Fruit fly (Drosophila melanogaster) whole organism, embryonic: Measurements from ENCODE around the gene Fign.

ENCODE experiments used
- CG10267 ChIP-seq: fragments of 200-800 bp; sonication (Bioruptor generic); optimal IDR thresholded peaks from 2 replicates; lab custom pipeline; 2018; ENCODE audit warnings: missing biosample characterization, mild to moderate bottlenecking, missing genetic modification characterization, moderate library complexity
- CG11398 ChIP-seq: fragments of 200-800 bp; sonication (Bioruptor generic); optimal IDR thresholded peaks from 2 replicates; lab custom pipeline; 2016; ENCODE audit warnings: missing biosample characterization, missing genetic modification characterization
- CG11560 ChIP-seq: fragments of 200-800 bp; sonication (Bioruptor generic); IDR thresholded peaks from 3 replicates; pipeline ENCODE4 v1.3.6; 2022; ENCODE audit warnings: missing biosample characterization, missing genetic modification characterization
- CG11695 ChIP-seq: fragments of 200-800 bp; sonication (Bioruptor generic); IDR thresholded peaks from 3 replicates; pipeline ENCODE4 v1.3.6; 2022; ENCODE audit warnings: missing biosample characterization, missing genetic modification characterization
- CG12942 ChIP-seq: fragments of 200-800 bp; sonication (Bioruptor generic); optimal IDR thresholded peaks from 3 replicates; lab custom pipeline; 2016; ENCODE audit warnings: missing biosample characterization, missing genetic modification characterization
- CG13296 ChIP-seq: fragments of 200-800 bp; sonication (Bioruptor generic); optimal IDR thresholded peaks from 3 replicates; lab custom pipeline; 2018; ENCODE audit warnings: missing biosample characterization, mild to moderate bottlenecking, missing genetic modification characterization
- CG14014 ChIP-seq: fragments of 200-800 bp; sonication (Bioruptor generic); IDR thresholded peaks from 2 replicates; pipeline ENCODE4 v1.3.6; 2022; ENCODE audit warnings: missing biosample characterization, missing genetic modification characterization
- CG16813 ChIP-seq: fragments of 200-800 bp; sonication (Bioruptor generic); IDR thresholded peaks from 3 replicates; pipeline ENCODE4 v1.3.6; 2022; ENCODE audit warnings: missing biosample characterization, missing genetic modification characterization; ENCODE audit not compliant: partially characterized antibody
- CG17361 ChIP-seq: fragments of 200-800 bp; sonication (Bioruptor generic); IDR thresholded peaks from 3 replicates; pipeline ENCODE4 v1.3.6; 2022; ENCODE audit warnings: missing biosample characterization, missing genetic modification characterization
- CG17802 ChIP-seq: fragments of 200-800 bp; sonication (Bioruptor generic); optimal IDR thresholded peaks from 2 replicates; lab custom pipeline; 2018; ENCODE audit warnings: missing biosample characterization, mild to moderate bottlenecking, missing genetic modification characterization, moderate library complexity
- CG2889 ChIP-seq: fragments of 200-800 bp; sonication (Bioruptor generic); IDR thresholded peaks from 3 replicates; pipeline ENCODE4 v1.3.6; 2022; ENCODE audit warnings: missing biosample characterization, missing genetic modification characterization
- CG3281 ChIP-seq: fragments of 200-800 bp; sonication (Bioruptor generic); optimal IDR thresholded peaks from 3 replicates; lab custom pipeline; 2017; ENCODE audit warnings: missing biosample characterization, mild to moderate bottlenecking, missing genetic modification characterization
- CG3847 ChIP-seq: fragments of 200-800 bp; sonication (Bioruptor generic); IDR thresholded peaks from 2 replicates; pipeline ENCODE4 v1.3.6; 2022; ENCODE audit warnings: missing biosample characterization, missing genetic modification characterization
- CG3995 ChIP-seq: fragments of 200-800 bp; sonication (Bioruptor generic); optimal IDR thresholded peaks from 3 replicates; lab custom pipeline; 2016; ENCODE audit warnings: missing biosample characterization, missing genetic modification characterization
- CG7745 ChIP-seq: fragments of 200-800 bp; sonication (Bioruptor generic); optimal IDR thresholded peaks from 2 replicates; lab custom pipeline; 2018; ENCODE audit warnings: missing biosample characterization, mild to moderate bottlenecking, missing genetic modification characterization, moderate library complexity
- CG7786 ChIP-seq: fragments of 200-800 bp; sonication (Bioruptor generic); optimal IDR thresholded peaks from 2 replicates; lab custom pipeline; 2016; ENCODE audit warnings: missing biosample characterization, missing genetic modification characterization
- CG8281 ChIP-seq: fragments of 200-800 bp; sonication (Bioruptor generic); optimal IDR thresholded peaks from 2 replicates; lab custom pipeline; 2018; ENCODE audit warnings: missing biosample characterization, mild to moderate bottlenecking, missing genetic modification characterization, moderate library complexity
- CG8388 ChIP-seq: fragments of 200-800 bp; sonication (Bioruptor generic); optimal IDR thresholded peaks from 2 replicates; lab custom pipeline; 2019; ENCODE audit warnings: missing biosample characterization, mild to moderate bottlenecking, missing genetic modification characterization, moderate library complexity
- CG9437 ChIP-seq: fragments of 200-800 bp; sonication (Bioruptor generic); optimal IDR thresholded peaks from 2 replicates; lab custom pipeline; 2018; ENCODE audit warnings: missing biosample characterization, mild to moderate bottlenecking, missing genetic modification characterization
- Drgx ChIP-seq: fragments of 200-800 bp; sonication (Bioruptor generic); IDR thresholded peaks from 2 replicates; pipeline ENCODE4 v1.3.6; 2022; ENCODE audit warnings: missing biosample characterization, missing genetic modification characterization
- Eip74EF ChIP-seq, 2 experiments: fragments of 200-800 bp in 1 of 2; fragments of >200 bp in 1 of 2; sonication (Bioruptor generic) in 1 of 2; optimal IDR thresholded peaks; 2 replicates each; lab custom pipeline; 2017 to 2019; ENCODE audit warnings: missing biosample characterization in 2 of 2, missing genetic modification characterization in 2 of 2, mild to moderate bottlenecking in 1 of 2, moderate library complexity in 1 of 2
- Fer3 ChIP-seq: fragments of 200-800 bp; sonication (Bioruptor generic); optimal IDR thresholded peaks from 2 replicates; lab custom pipeline; 2018; ENCODE audit warnings: missing biosample characterization, mild to moderate bottlenecking, missing genetic modification characterization, moderate library complexity
- HLH4C ChIP-seq: fragments of 200-800 bp; sonication (Bioruptor generic); IDR thresholded peaks from 3 replicates; pipeline ENCODE4 v1.3.6; 2022; ENCODE audit warnings: missing biosample characterization, missing genetic modification characterization; ENCODE audit not compliant: partially characterized antibody
- HmgZ ChIP-seq: fragments of 200-800 bp; sonication (Bioruptor generic); optimal IDR thresholded peaks from 2 replicates; lab custom pipeline; 2018; ENCODE audit warnings: missing biosample characterization, mild to moderate bottlenecking, missing genetic modification characterization
- Hr3 ChIP-seq: fragments of 200-800 bp; sonication (Bioruptor generic); optimal IDR thresholded peaks from 3 replicates; lab custom pipeline; 2016; ENCODE audit warnings: missing biosample characterization, missing genetic modification characterization
- Jarid2 ChIP-seq: fragments of 200-800 bp; sonication (Bioruptor generic); optimal IDR thresholded peaks from 3 replicates; lab custom pipeline; 2017; ENCODE audit warnings: mild to moderate bottlenecking, missing biosample characterization, missing genetic modification reagents, missing genetic modification characterization
- Lim3 ChIP-seq: fragments of 200-800 bp; sonication (Bioruptor generic); IDR thresholded peaks from 2 replicates; pipeline ENCODE4 v1.3.6; 2022; ENCODE audit warnings: missing biosample characterization, missing genetic modification characterization
- Meics ChIP-seq: fragments of 200-800 bp; sonication (Bioruptor generic); optimal IDR thresholded peaks from 2 replicates; lab custom pipeline; 2017; ENCODE audit warnings: missing biosample characterization, mild to moderate bottlenecking, missing genetic modification characterization
- Mes4 ChIP-seq: fragments of 200-800 bp; sonication (Bioruptor generic); optimal IDR thresholded peaks from 2 replicates; lab custom pipeline; 2016; ENCODE audit warnings: missing biosample characterization, missing genetic modification characterization
- Nf-YB ChIP-seq: fragments of 200-800 bp; sonication (Bioruptor generic); optimal IDR thresholded peaks from 3 replicates; lab custom pipeline; 2019; ENCODE audit warnings: missing biosample characterization, mild to moderate bottlenecking, missing genetic modification characterization, moderate library complexity
- NfI ChIP-seq: fragments of 200-800 bp; sonication (Bioruptor generic); optimal IDR thresholded peaks from 3 replicates; lab custom pipeline; 2018; ENCODE audit warnings: missing biosample characterization, mild to moderate bottlenecking, missing genetic modification characterization, moderate library complexity
- Pdp1 ChIP-seq, 2 experiments: fragments of 200-800 bp; sonication (Bioruptor generic); optimal IDR thresholded peaks; 3 replicates each; lab custom pipeline; 2016; ENCODE audit warnings: missing biosample characterization in 2 of 2, missing genetic modification characterization in 2 of 2, mild to moderate bottlenecking in 1 of 2, moderate library complexity in 1 of 2
- Poxn ChIP-seq: fragments of 200-800 bp; sonication (Bioruptor generic); IDR thresholded peaks from 2 replicates; pipeline ENCODE4 v1.3.6; 2022; ENCODE audit warnings: missing biosample characterization, missing genetic modification characterization
- Rfx ChIP-seq: fragments of 200-800 bp; sonication (Bioruptor generic); IDR thresholded peaks from 2 replicates; pipeline ENCODE4 v1.3.6; 2022; ENCODE audit warnings: missing biosample characterization, missing genetic modification characterization
- Rx ChIP-seq: fragments of 200-800 bp; sonication (Bioruptor generic); IDR thresholded peaks from 2 replicates; pipeline ENCODE4 v1.3.6; 2022; ENCODE audit warnings: missing biosample characterization, missing genetic modification characterization
- Usf ChIP-seq: fragments of 200-800 bp; sonication (Bioruptor generic); optimal IDR thresholded peaks from 2 replicates; lab custom pipeline; 2017; ENCODE audit warnings: missing genotype, missing biosample characterization, missing genetic modification characterization
- croc ChIP-seq: fragments of 200-800 bp; sonication (Bioruptor generic); conservative IDR thresholded peaks from 3 replicates; pipeline ENCODE4 v1.3.6; 2022; ENCODE audit warnings: missing biosample characterization, missing genetic modification characterization
- dati ChIP-seq: fragments of 200-800 bp; sonication (Bioruptor generic); IDR thresholded peaks from 2 replicates; pipeline ENCODE4 v1.3.6; 2022; ENCODE audit warnings: missing biosample characterization, missing genetic modification characterization
- gem ChIP-seq: fragments of 200-800 bp; sonication (Bioruptor generic); optimal IDR thresholded peaks from 2 replicates; lab custom pipeline; 2019; ENCODE audit warnings: missing biosample characterization, mild to moderate bottlenecking, missing genetic modification characterization, moderate library complexity
- grau ChIP-seq: fragments of 200-800 bp; optimal IDR thresholded peaks from 3 replicates; lab custom pipeline; 2019; ENCODE audit warnings: missing biosample characterization, mild to moderate bottlenecking, missing genetic modification characterization, moderate library complexity
- lmd ChIP-seq: fragments of 200-800 bp; sonication (Bioruptor generic); IDR thresholded peaks from 2 replicates; pipeline ENCODE4 v1.3.6; 2022; ENCODE audit warnings: missing biosample characterization, missing genetic modification characterization
- otp ChIP-seq: fragments of 200-800 bp; sonication (Bioruptor generic); IDR thresholded peaks from 3 replicates; pipeline ENCODE4, ENCODE4 v1.3.6; 2022; ENCODE audit warnings: missing biosample characterization, missing genetic modification characterization
- psq ChIP-seq: fragments of 200-800 bp; sonication (Bioruptor generic); optimal IDR thresholded peaks from 2 replicates; lab custom pipeline; 2017; ENCODE audit warnings: missing biosample characterization, missing genetic modification characterization
- rib ChIP-seq: fragments of 200-800 bp; sonication (Bioruptor generic); IDR thresholded peaks from 2 replicates; pipeline ENCODE4 v1.3.6; 2022; ENCODE audit warnings: missing biosample characterization, missing genetic modification characterization
- ro ChIP-seq: fragments of 200-800 bp; sonication (Bioruptor generic); IDR thresholded peaks from 2 replicates; pipeline ENCODE4 v1.3.6; 2022; ENCODE audit warnings: missing biosample characterization, missing genetic modification characterization
- sc ChIP-seq, 3 experiments: fragments of >200 bp in 2 of 3; fragments of 200-800 bp in 1 of 3; sonication (Bioruptor generic) in 1 of 3; optimal IDR thresholded peaks; 2 replicates in 2 of 3; 3 replicates in 1 of 3; lab custom pipeline; 2017; ENCODE audit warnings: mild to moderate bottlenecking in 1 of 3, missing biosample characterization in 1 of 3, missing genetic modification characterization in 1 of 3, missing genetic modification reagents in 1 of 3
- vnd ChIP-seq: fragments of 200-800 bp; sonication (Bioruptor generic); IDR thresholded peaks from 3 replicates; pipeline ENCODE4 v1.3.6; 2022; ENCODE audit warnings: missing biosample characterization, missing genetic modification characterization; ENCODE audit not compliant: partially characterized antibody
- zfh2 ChIP-seq: fragments of 200-800 bp; sonication (Bioruptor generic); optimal IDR thresholded peaks from 2 replicates; lab custom pipeline; 2016; ENCODE audit warnings: missing biosample characterization, missing genetic modification characterization

The Fign gene

dm6 chr2L:3354642-3355380, 35.1 kb upstream of the Fign start, which contains the start of gene E23:
Gene E23, minus strand, starts transcription at chr2L:3354829.
- TF ChIP-seq Jarid2 (GFP tag; lab: Kevin White, UChicago) (peak; percentile 97), CG11398 (GFP tag; lab: Kevin White, UChicago) (peak; percentile 79), ro (GFP tag; lab: Robert Waterston, UW) (peak; percentile 97), CG10267 (tag; lab: Kevin White, UChicago) (peak; percentile 97), CG17802 (tag; lab: Kevin White, UChicago) (peak; percentile 90), CG16813 (GFP tag; lab: Robert Waterston, UW) (no peak), CG7786 (GFP tag; lab: Kevin White, UChicago) (peak; percentile 94), Drgx (GFP tag; lab: Robert Waterston, UW) (peak; percentile 98), NfI (GFP tag; lab: Kevin White, UChicago) (peak; percentile 99), lmd (peak; percentile 99), Lim3 (GFP tag; lab: Robert Waterston, UW) (peak; percentile 95), Usf (GFP tag; lab: Kevin White, UChicago) (peak; percentile 98), HLH4C (GFP tag; lab: Robert Waterston, UW) (no peak), croc (GFP tag; lab: Robert Waterston, UW) (peak; percentile 99), CG11560 (peak; percentile 91), CG12942 (GFP tag; lab: Kevin White, UChicago) (peak; percentile 98), HmgZ (tag; lab: Kevin White, UChicago) (peak; percentile 98), CG7745 (peak; percentile 58), Rx (peak; percentile 97), vnd (GFP tag; lab: Robert Waterston, UW) (no peak), zfh2 (peak; percentile 97), rib (GFP tag; lab: Robert Waterston, UW) (peak; percentile 96), Fer3 (peak; percentile 97), CG14014 (GFP tag; lab: Robert Waterston, UW) (peak; percentile 98), Eip74EF (GFP tag; optimal IDR thresholded peaks at IDR 0.05; lab: Kevin White, UChicago) (peak in 1 of 2 experiments; percentile 99), Pdp1 (GFP tag; optimal IDR thresholded peaks at IDR 0.05; lab: Kevin White, UChicago) (peak; percentile 93 to 96), CG8388 (peak; percentile 99), CG9437 (GFP tag; lab: Kevin White, UChicago) (peak; percentile 97), Hr3 (GFP tag; lab: Kevin White, UChicago) (peak; percentile 99), CG13296 (GFP tag; lab: Kevin White, UChicago) (peak; percentile 98), psq (GFP tag; lab: Kevin White, UChicago) (peak; percentile 94), gem (tag; lab: Kevin White, UChicago) (peak; percentile 100), sc (optimal IDR thresholded peaks at IDR 0.05; lab: Kevin White, UChicago) (no peak), sc (GFP tag; optimal IDR thresholded peaks at IDR 0.05; lab: Kevin White, UChicago) (peak; percentile 99), Nf-YB (GFP tag; lab: Kevin White, UChicago) (peak; percentile 91), Poxn (GFP tag; lab: Robert Waterston, UW) (peak; percentile 89), CG8281 (tag; lab: Kevin White, UChicago) (peak; percentile 92), CG3281 (GFP tag; lab: Kevin White, UChicago) (peak; percentile 98), grau (tag; lab: Kevin White, UChicago) (peak; percentile 99), Meics (peak; percentile 98), CG3995 (GFP tag; lab: Kevin White, UChicago) (peak; percentile 71), Rfx (GFP tag; lab: Robert Waterston, UW) (peak; percentile 98), dati (peak; percentile 49; the same call in 1 of the 2 replicates), CG2889 (peak; percentile 95), CG11695 (GFP tag; lab: Robert Waterston, UW) (peak; percentile 99), otp (GFP tag; lab: Robert Waterston, UW) (peak; percentile 94), Mes4 (GFP tag; lab: Kevin White, UChicago) (peak; percentile 91), CG17361 (GFP tag; lab: Robert Waterston, UW) (peak; percentile 99), CG3847 (GFP tag; lab: Robert Waterston, UW) (peak; percentile 98)
